Fruit fly (Drosophila melanogaster) whole organism, embryonic: ENCODE measurements around the gene CG4497.

Source experiments
- ATbp ChIP-seq: fragments of 200-800 bp; sonication (Bioruptor generic); optimal IDR thresholded peaks from 2 replicates; lab custom pipeline; 2017; ENCODE audit warnings: missing biosample characterization, mild to moderate bottlenecking, missing genetic modification characterization, missing genetic modification reagents
- Abd-B ChIP-seq: fragments of 200-800 bp; sonication (Bioruptor generic); optimal IDR thresholded peaks from 2 replicates; lab custom pipeline; 2018; ENCODE audit warnings: missing biosample characterization, mild to moderate bottlenecking, missing genetic modification characterization, moderate library complexity
- Atf-2 ChIP-seq: fragments of 200-800 bp; sonication (Bioruptor generic); optimal IDR thresholded peaks from 2 replicates; lab custom pipeline; 2016; ENCODE audit warnings: missing biosample characterization, missing genetic modification characterization
- BtbVII ChIP-seq: fragments of 200-800 bp; sonication (Bioruptor generic); optimal IDR thresholded peaks from 3 replicates; lab custom pipeline; 2017; ENCODE audit warnings: missing biosample characterization, mild to moderate bottlenecking, missing genetic modification characterization
- CG10565 ChIP-seq: fragments of 200-800 bp; sonication (Bioruptor generic); optimal IDR thresholded peaks from 3 replicates; lab custom pipeline; 2016; ENCODE audit warnings: missing biosample characterization, mild to moderate bottlenecking, missing genetic modification characterization
- CG11456 ChIP-seq: fragments of 200-800 bp; sonication (Bioruptor generic); IDR thresholded peaks from 3 replicates; pipeline ENCODE4 v1.3.6; 2022; ENCODE audit warnings: missing biosample characterization, missing genetic modification characterization
- CG14667 ChIP-seq: fragments of 200-800 bp; sonication (Bioruptor generic); IDR thresholded peaks from 2 replicates; pipeline ENCODE4 v1.3.6; 2022; ENCODE audit warnings: missing biosample characterization, missing genetic modification characterization
- CG17186 ChIP-seq: fragments of 200-800 bp; sonication (Bioruptor generic); optimal IDR thresholded peaks from 3 replicates; lab custom pipeline; 2017; ENCODE audit warnings: missing biosample characterization, missing genetic modification reagents, missing genetic modification characterization
- CG17328 ChIP-seq: fragments of 200-800 bp; sonication (Bioruptor generic); IDR thresholded peaks from 2 replicates; pipeline ENCODE4 v1.3.6; 2022; ENCODE audit warnings: missing biosample characterization, missing genetic modification characterization
- CG17361 ChIP-seq: fragments of 200-800 bp; sonication (Bioruptor generic); IDR thresholded peaks from 3 replicates; pipeline ENCODE4 v1.3.6; 2022; ENCODE audit warnings: missing biosample characterization, missing genetic modification characterization
- CG18476 ChIP-seq: fragments of 200-800 bp; sonication (Bioruptor generic); optimal IDR thresholded peaks from 2 replicates; lab custom pipeline; 2016; ENCODE audit warnings: missing biosample characterization, mild to moderate bottlenecking, missing genetic modification characterization
- CG18599 ChIP-seq: fragments of 200-800 bp; sonication (Bioruptor generic); optimal IDR thresholded peaks from 3 replicates; lab custom pipeline; 2017; ENCODE audit warnings: missing biosample characterization, missing genetic modification characterization, mild to moderate bottlenecking, moderate library complexity, missing genetic modification reagents
- CG18764 ChIP-seq: fragments of 200-800 bp; sonication (Bioruptor generic); optimal IDR thresholded peaks from 3 replicates; lab custom pipeline; 2016; ENCODE audit warnings: missing biosample characterization, missing genetic modification characterization
- CG3847 ChIP-seq: fragments of 200-800 bp; sonication (Bioruptor generic); IDR thresholded peaks from 2 replicates; pipeline ENCODE4 v1.3.6; 2022; ENCODE audit warnings: missing biosample characterization, missing genetic modification characterization
- CG4328 ChIP-seq: fragments of 200-800 bp; sonication (Bioruptor generic); optimal IDR thresholded peaks from 3 replicates; lab custom pipeline; 2017; ENCODE audit warnings: missing biosample characterization, missing genetic modification reagents, missing genetic modification characterization
- CG4730 ChIP-seq: fragments of 200-800 bp; sonication (Bioruptor generic); IDR thresholded peaks from 2 replicates; pipeline ENCODE4 v1.3.6; 2022; ENCODE audit warnings: missing biosample characterization, missing genetic modification characterization
- CG5953 ChIP-seq: fragments of 200-800 bp; sonication (Bioruptor generic); IDR thresholded peaks from 2 replicates; pipeline ENCODE4 v1.3.6; 2022; ENCODE audit warnings: missing biosample characterization, missing genetic modification characterization
- CG6254 ChIP-seq: fragments of 200-800 bp; sonication (Bioruptor generic); optimal IDR thresholded peaks from 3 replicates; lab custom pipeline; 2017; ENCODE audit warnings: mild to moderate bottlenecking, missing biosample characterization, missing genetic modification reagents, missing genetic modification characterization
- CG6272 ChIP-seq: fragments of 200-800 bp; sonication (Bioruptor generic); IDR thresholded peaks from 2 replicates; pipeline ENCODE4 v1.3.6; 2022; ENCODE audit warnings: missing biosample characterization, missing genetic modification characterization
- CG6654 ChIP-seq: fragments of 200-800 bp; sonication (Bioruptor generic); optimal IDR thresholded peaks from 2 replicates; lab custom pipeline; 2017; ENCODE audit warnings: missing biosample characterization, mild to moderate bottlenecking, missing genetic modification characterization
- CG7745 ChIP-seq: fragments of 200-800 bp; sonication (Bioruptor generic); optimal IDR thresholded peaks from 2 replicates; lab custom pipeline; 2018; ENCODE audit warnings: missing biosample characterization, mild to moderate bottlenecking, missing genetic modification characterization, moderate library complexity
- CG8089 ChIP-seq: fragments of 200-800 bp; sonication (Bioruptor generic); optimal IDR thresholded peaks from 3 replicates; lab custom pipeline; 2016; ENCODE audit warnings: missing biosample characterization, missing genetic modification characterization
- D19B ChIP-seq: fragments of 200-800 bp; sonication (Bioruptor generic); optimal IDR thresholded peaks from 2 replicates; lab custom pipeline; 2017; ENCODE audit warnings: missing biosample characterization, mild to moderate bottlenecking, missing genetic modification characterization
- E2f1 ChIP-seq: fragments of 200-800 bp; sonication (Bioruptor generic); IDR thresholded peaks from 2 replicates; pipeline ENCODE4 v1.3.6; 2022; ENCODE audit warnings: missing biosample characterization, missing genetic modification characterization
- Fer2 ChIP-seq: fragments of 200-800 bp; sonication (Bioruptor generic); optimal IDR thresholded peaks from 2 replicates; lab custom pipeline; 2018; ENCODE audit warnings: missing biosample characterization, mild to moderate bottlenecking, missing genetic modification characterization, moderate library complexity
- H15 ChIP-seq: fragments of 200-800 bp; sonication (Bioruptor generic); IDR thresholded peaks from 3 replicates; pipeline ENCODE4 v1.3.6; 2022; ENCODE audit warnings: missing biosample characterization, missing genetic modification characterization
- HLH4C ChIP-seq: fragments of 200-800 bp; sonication (Bioruptor generic); IDR thresholded peaks from 3 replicates; pipeline ENCODE4 v1.3.6; 2022; ENCODE audit warnings: missing biosample characterization, missing genetic modification characterization; ENCODE audit not compliant: partially characterized antibody
- Hand ChIP-seq: fragments of 200-800 bp; sonication (Bioruptor generic); optimal IDR thresholded peaks from 2 replicates; lab custom pipeline; 2017; ENCODE audit warnings: mild to moderate bottlenecking, missing biosample characterization, missing genetic modification reagents, missing genetic modification characterization
- Lpt ChIP-seq: fragments of >200 bp; optimal IDR thresholded peaks from 2 replicates; lab custom pipeline; 2018; ENCODE audit warnings: missing biosample characterization, missing genetic modification characterization
- MBD-R2 ChIP-seq: fragments of 200-800 bp; sonication (Bioruptor generic); IDR thresholded peaks from 2 replicates; pipeline ENCODE4 v1.3.6; 2022; ENCODE audit warnings: missing biosample characterization, missing genetic modification characterization
- Neu2 ChIP-seq: fragments of 200-800 bp; sonication (Bioruptor generic); optimal IDR thresholded peaks from 3 replicates; lab custom pipeline; 2016; ENCODE audit warnings: missing biosample characterization, missing genetic modification characterization, borderline replicate concordance
- Opbp ChIP-seq: fragments of 200-800 bp; sonication (Bioruptor generic); IDR thresholded peaks from 3 replicates; pipeline ENCODE4 v1.3.6; 2022; ENCODE audit warnings: missing biosample characterization, missing genetic modification characterization; ENCODE audit not compliant: partially characterized antibody
- Optix ChIP-seq: fragments of 200-800 bp; sonication (Bioruptor generic); IDR thresholded peaks from 3 replicates; pipeline ENCODE4 v1.3.6; 2022; ENCODE audit warnings: missing biosample characterization, missing genetic modification characterization
- Ptx1 ChIP-seq: fragments of 200-800 bp; sonication (Bioruptor generic); IDR thresholded peaks from 2 replicates; pipeline ENCODE4 v1.3.6; 2022; ENCODE audit warnings: missing biosample characterization, missing genetic modification characterization
- al ChIP-seq: fragments of 200-800 bp; sonication (Bioruptor generic); IDR thresholded peaks from 2 replicates; pipeline ENCODE4 v1.3.6; 2022; ENCODE audit warnings: missing biosample characterization, missing genetic modification characterization
- ato ChIP-seq: fragments of 200-800 bp; sonication (Bioruptor generic); IDR thresholded peaks from 2 replicates; pipeline ENCODE4 v1.3.6; 2022; ENCODE audit warnings: missing biosample characterization, missing genetic modification characterization; ENCODE audit not compliant: partially characterized antibody
- crc ChIP-seq: fragments of 200-800 bp; sonication (Bioruptor generic); optimal IDR thresholded peaks from 2 replicates; lab custom pipeline; 2016; ENCODE audit warnings: missing biosample characterization, missing genetic modification characterization
- cwo ChIP-seq: fragments of 200-800 bp; sonication (Bioruptor generic); optimal IDR thresholded peaks from 3 replicates; lab custom pipeline; 2017; ENCODE audit warnings: missing biosample characterization, missing genetic modification characterization, mild to moderate bottlenecking, moderate library complexity, missing genetic modification reagents
- gcm ChIP-seq: fragments of 200-800 bp; sonication (Bioruptor generic); optimal IDR thresholded peaks from 2 replicates; lab custom pipeline; 2019; ENCODE audit warnings: missing biosample characterization, mild to moderate bottlenecking, missing genetic modification characterization, moderate library complexity
- h ChIP-seq: fragments of >200 bp; optimal IDR thresholded peaks from 2 replicates; lab custom pipeline; 2017
- her ChIP-seq: fragments of 200-800 bp; sonication (Bioruptor generic); optimal IDR thresholded peaks from 2 replicates; lab custom pipeline; 2016; ENCODE audit warnings: missing biosample characterization, missing genetic modification characterization
- ken ChIP-seq: fragments of 200-800 bp; sonication (Bioruptor generic); IDR thresholded peaks from 3 replicates; pipeline ENCODE4 v1.3.6; 2022; ENCODE audit warnings: missing biosample characterization, missing genetic modification characterization
- lbe ChIP-seq: fragments of 200-800 bp; sonication (Bioruptor generic); optimal IDR thresholded peaks from 2 replicates; lab custom pipeline; 2016; ENCODE audit warnings: missing biosample characterization, mild to moderate bottlenecking, missing genetic modification characterization
- nerfin-2 ChIP-seq: fragments of 200-800 bp; sonication (Bioruptor generic); IDR thresholded peaks from 2 replicates; pipeline ENCODE4 v1.3.6; 2022; ENCODE audit warnings: missing biosample characterization, missing genetic modification characterization; ENCODE audit not compliant: partially characterized antibody
- nmo ChIP-seq: fragments of 200-800 bp; sonication (Bioruptor generic); optimal IDR thresholded peaks from 2 replicates; lab custom pipeline; 2018; ENCODE audit warnings: missing biosample characterization, mild to moderate bottlenecking, missing genetic modification characterization, moderate library complexity
- pho ChIP-seq: fragments of 200-800 bp; sonication (Bioruptor generic); optimal IDR thresholded peaks from 2 replicates; lab custom pipeline; 2016; ENCODE audit warnings: missing biosample characterization, missing genetic modification characterization
- psq ChIP-seq: fragments of 200-800 bp; sonication (Bioruptor generic); optimal IDR thresholded peaks from 2 replicates; lab custom pipeline; 2017; ENCODE audit warnings: missing biosample characterization, missing genetic modification characterization
- run ChIP-seq: fragments of 200-800 bp; sonication (Bioruptor generic); optimal IDR thresholded peaks from 3 replicates; lab custom pipeline; 2018; ENCODE audit warnings: missing biosample characterization, mild to moderate bottlenecking, missing genetic modification characterization
- stwl ChIP-seq: fragments of 200-800 bp; sonication (Bioruptor generic); optimal IDR thresholded peaks from 3 replicates; lab custom pipeline; 2018; ENCODE audit warnings: missing biosample characterization, mild to moderate bottlenecking, missing genetic modification characterization, moderate library complexity

CG4497 gene

dm6 chr2L:7219650-7220267, 25.4 kb upstream of the CG4497 start, which contains the start of gene CG13784 (continued):
- 0 out of 3 replicates have a peak, but pooled peaks have one; percentile 26 for TF ChIP-seq Optix
- TF ChIP-seq CG17186 (GFP tag; lab: Kevin White, UChicago), result peak; percentile 23
- no peak for TF ChIP-seq CG4730 (GFP tag; lab: Robert Waterston, UW)
- TF ChIP-seq Lpt, result no peak
- peak; percentile 48 for TF ChIP-seq MBD-R2 (GFP tag; lab: Robert Waterston, UW)
- no peak for TF ChIP-seq CG6272
- TF ChIP-seq nmo (GFP tag; lab: Kevin White, UChicago), result peak; percentile 61
- TF ChIP-seq pho (GFP tag; lab: Kevin White, UChicago), result peak; percentile 43
- TF ChIP-seq nerfin-2 (GFP tag; lab: Robert Waterston, UW), result peak; percentile 28; the same call in 1 of the 2 replicates
- peak; percentile 36; the same call in 1 of the 3 replicates for TF ChIP-seq HLH4C
- peak; percentile 21; the same call in 1 of the 2 replicates for TF ChIP-seq CG17328 (GFP tag; lab: Robert Waterston, UW)
- no peak for TF ChIP-seq ATbp
- TF ChIP-seq CG5953 (GFP tag; lab: Robert Waterston, UW), result no peak
- no peak for TF ChIP-seq Fer2 (tag; lab: Kevin White, UChicago)
- no peak for TF ChIP-seq CG6254 (GFP tag; lab: Kevin White, UChicago)
- peak; percentile 12 for TF ChIP-seq Hand (GFP tag; lab: Kevin White, UChicago)
- TF ChIP-seq CG4328, result no peak
- 0 out of 3 replicates have a peak, but pooled peaks have one; percentile 13 for TF ChIP-seq H15 (GFP tag; lab: Robert Waterston, UW)
- TF ChIP-seq CG6654 (GFP tag; lab: Kevin White, UChicago), result no peak
- peak; percentile 72 for TF ChIP-seq Opbp (GFP tag; lab: Robert Waterston, UW)
- no peak for TF ChIP-seq Neu2 (GFP tag; lab: Kevin White, UChicago)
- no peak for TF ChIP-seq CG18476
- TF ChIP-seq crc (GFP tag; lab: Kevin White, UChicago), result no peak
- peak; percentile 34; the same call in 1 of the 2 replicates for TF ChIP-seq CG3847 (GFP tag; lab: Robert Waterston, UW)
- no peak for TF ChIP-seq CG10565 (GFP tag; lab: Kevin White, UChicago)
- peak; percentile 33 for TF ChIP-seq BtbVII (GFP tag; lab: Kevin White, UChicago)
- TF ChIP-seq Atf-2, result no peak
- TF ChIP-seq CG14667 (GFP tag; lab: Robert Waterston, UW), result no peak
- TF ChIP-seq CG11456 (GFP tag; lab: Robert Waterston, UW), result no peak
- no peak for TF ChIP-seq CG18764 (GFP tag; lab: Kevin White, UChicago)
- no peak for TF ChIP-seq Abd-B (GFP tag; lab: Kevin White, UChicago)
- peak; percentile 43 for TF ChIP-seq CG18599 (GFP tag; lab: Kevin White, UChicago)
- TF ChIP-seq Ptx1 (GFP tag; lab: Robert Waterston, UW), result no peak
- no peak for TF ChIP-seq CG7745 (tag; lab: Kevin White, UChicago)
- 0 out of 2 replicates have a peak, but pooled peaks have one; percentile 25 for TF ChIP-seq al
- TF ChIP-seq h (lab: Kevin White, UChicago), result no peak
- 0 out of 3 replicates have a peak, but pooled peaks have one; percentile 5 for TF ChIP-seq ken
- no peak for TF ChIP-seq cwo (GFP tag; lab: Kevin White, UChicago)
- TF ChIP-seq CG17361 (GFP tag; lab: Robert Waterston, UW), result peak; percentile 47; the same call in 1 of the 3 replicates
- TF ChIP-seq E2f1, result no peak
- no peak for TF ChIP-seq D19B
- TF ChIP-seq run (tag; lab: Kevin White, UChicago), result peak; percentile 13
- peak; percentile 31 for TF ChIP-seq gcm (GFP tag; lab: Kevin White, UChicago)
- peak; percentile 23 for TF ChIP-seq lbe (GFP tag; lab: Kevin White, UChicago)
- TF ChIP-seq stwl (tag; lab: Kevin White, UChicago), result peak; percentile 90
- no peak for TF ChIP-seq ato
- no peak for TF ChIP-seq psq
- TF ChIP-seq her (GFP tag; lab: Kevin White, UChicago), result peak; percentile 62
- TF ChIP-seq CG8089, result no peak
